Worm (Caenorhabditis elegans) whole organism, mixed stage, embryonic: ENCODE data around the gene C49C3.8.

Experiments
- ceh-39 ChIP-seq: fragments of 150-350 bp; optimal IDR thresholded peaks from 2 replicates; lab custom pipeline; 2014; ENCODE audit warnings: missing biosample characterization, missing genetic modification characterization
- cnd-1 ChIP-seq: fragments of 200-800 bp; sonication (Bioruptor generic); optimal IDR thresholded peaks from 2 replicates; lab custom pipeline; 2018; ENCODE audit warnings: mild to moderate bottlenecking, missing genetic modification characterization, missing compliant biosample characterization
- elt-3 ChIP-seq: fragments of 150-350 bp; optimal IDR thresholded peaks from 2 replicates; lab custom pipeline; 2014; ENCODE audit warnings: missing biosample characterization, missing genetic modification characterization
- lin-32 ChIP-seq: fragments of 200-800 bp; sonication (Bioruptor generic); optimal IDR thresholded peaks from 2 replicates; lab custom pipeline; 2018; ENCODE audit warnings: mild to moderate bottlenecking, missing genetic modification characterization, missing compliant biosample characterization
- nhr-12 ChIP-seq: fragments of 150-350 bp; optimal IDR thresholded peaks from 2 replicates; lab custom pipeline; 2014; ENCODE audit warnings: missing biosample characterization, missing genetic modification characterization
- snpc-4 ChIP-seq: fragments of 150-350 bp; optimal IDR thresholded peaks from 2 replicates; lab custom pipeline; 2014; ENCODE audit warnings: missing biosample characterization, missing genetic modification characterization
- tbx-8 ChIP-seq: fragments of 200-800 bp; sonication (Bioruptor generic); optimal IDR thresholded peaks from 2 replicates; lab custom pipeline; 2018; ENCODE audit warnings: mild to moderate bottlenecking, missing genetic modification characterization, moderate library complexity, missing compliant biosample characterization
- unc-120 ChIP-seq: sonication (generic microtip); optimal IDR thresholded peaks from 2 replicates; lab custom pipeline; 2017; ENCODE audit warnings: missing genetic modification characterization, missing compliant biosample characterization; ENCODE audit not compliant: poor library complexity, severe bottlenecking
- unc-39 ChIP-seq: fragments of 150-350 bp; optimal IDR thresholded peaks from 2 replicates; lab custom pipeline; 2014; ENCODE audit warnings: missing biosample characterization, missing genetic modification characterization

The C49C3.8 gene

ce11 chrIV:17382029-17382428 is 47.0 kb downstream of the C49C3.8 start, which contains the start of gene C30H6.8:
TSS of gene C30H6.8 (plus strand) at chrIV:17382329.
- TF ChIP-seq lin-32 (GFP tag; lab: Kevin White, UChicago) (no peak), nhr-12 (tag; lab: Kevin White, UChicago) (no peak), unc-39 (tag; lab: Kevin White, UChicago) (no peak), tbx-8 (GFP tag; lab: Kevin White, UChicago) (no peak), snpc-4 (no peak), unc-120 (tag; lab: Kevin White, UChicago) (no peak), cnd-1 (tag; lab: Kevin White, UChicago) (no peak), ceh-39 (tag; lab: Kevin White, UChicago) (no peak), elt-3 (tag; lab: Kevin White, UChicago) (no peak)

DNA sequence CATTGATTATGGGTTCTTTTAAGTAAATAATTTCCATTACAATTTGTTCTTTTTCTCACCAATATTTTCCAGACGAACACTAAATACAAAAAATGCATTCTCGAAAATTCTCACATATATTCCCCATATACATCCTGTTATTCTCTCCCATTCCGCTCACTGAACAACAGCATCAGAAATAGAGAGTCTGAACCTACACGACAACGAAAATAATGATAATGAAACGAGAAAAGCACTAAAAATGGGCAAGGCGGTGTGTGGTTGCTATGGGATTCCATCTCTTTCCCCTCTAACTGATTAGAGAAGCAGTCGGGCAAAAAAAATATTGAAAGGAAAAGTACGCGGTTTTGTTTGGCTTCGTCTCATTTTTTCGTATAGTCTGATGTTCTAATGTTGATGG is 48.0 kb downstream of the C49C3.8 start, which contains the start of gene C30H6.12:
Gene C30H6.12 (plus strand): TSS at position 301 of the 400 bp plus-strand sequence.
- no peak for TF ChIP-seq ceh-39 (tag; lab: Kevin White, UChicago)
